Worm (Caenorhabditis elegans): ENCODE results near the gene srw-76.

- TF ChIP-seq snpc-4 (tag; optimal IDR thresholded peaks at IDR 0.05) (no peak), elt-1 (tag; optimal IDR thresholded peaks at IDR 0.05; ENCODE audit: borderline replicate concordance, insufficient read depth) (no peak), unc-120 (tag; optimal IDR thresholded peaks at IDR 0.05; ENCODE audit: poor library complexity, severe bottlenecking) (no peak), pha-4 (tag; optimal IDR thresholded peaks at IDR 0.05) (no peak), lsy-2 (tag; optimal IDR thresholded peaks at IDR 0.05) (no peak), mab-5 (tag; optimal IDR thresholded peaks at IDR 0.05) (no peak), unc-62 (GFP tag; optimal IDR thresholded peaks at IDR 0.05) (no peak), elt-3 (tag; optimal IDR thresholded peaks at IDR 0.05) (no peak), blmp-1 (tag; optimal IDR thresholded peaks at IDR 0.05) (no peak), ztf-11 (tag; optimal IDR thresholded peaks at IDR 0.05) (no peak), mls-2 (tag; optimal IDR thresholded peaks at IDR 0.05) (no peak), nhr-76 (tag; optimal IDR thresholded peaks at IDR 0.05) (no peak)
These were observed 45.3 kb upstream of the srw-76 start for ce11 chrV:16683359-16683758.
